Fruit fly (Drosophila melanogaster): ENCODE results near the gene Scsalpha1.

Gene Scsalpha1

DNA sequence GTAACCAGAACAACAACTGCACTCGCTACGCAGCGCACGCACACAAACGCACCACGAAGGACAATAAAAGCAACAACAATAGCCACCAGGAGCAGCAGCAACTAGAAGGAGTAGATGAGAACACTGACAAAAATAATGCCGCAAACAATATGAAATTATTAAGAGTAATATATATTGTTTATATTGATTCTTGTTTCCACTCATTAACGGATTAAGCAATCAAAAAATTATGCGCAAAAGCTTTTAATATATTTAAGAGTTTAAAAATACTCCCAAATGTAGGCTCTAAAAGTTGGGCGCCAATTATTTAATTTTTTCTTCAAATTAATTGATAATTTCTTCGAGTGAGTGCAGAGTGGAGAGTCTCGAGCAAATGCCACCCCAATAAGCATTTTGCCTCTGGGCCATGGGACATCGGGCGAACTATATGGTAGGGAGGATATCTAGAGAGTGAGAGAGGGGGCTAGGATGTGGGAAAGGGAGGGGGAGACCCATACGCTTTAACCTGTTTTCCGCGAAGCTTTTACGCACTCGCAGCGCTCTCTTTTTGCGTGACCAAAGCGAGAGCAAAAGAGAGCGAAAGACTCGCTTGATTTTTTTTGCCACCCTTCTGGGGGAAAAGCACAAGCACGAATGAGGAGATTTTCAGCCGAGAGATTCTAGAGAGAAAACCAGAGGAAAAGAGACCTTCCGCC lies 10.9 kb downstream of the Scsalpha1 start, which contains the start of gene Rdh (continued):
- peak; percentile 63 for TF ChIP-seq esn (GFP tag; optimal IDR thresholded peaks at IDR 0.05)
- TF ChIP-seq Ets21C (GFP tag; optimal IDR thresholded peaks at IDR 0.05): no peak
- TF ChIP-seq Lpt (GFP tag; optimal IDR thresholded peaks at IDR 0.05): no peak
- no peak for TF ChIP-seq CG7368 (GFP tag; optimal IDR thresholded peaks at IDR 0.05)
- peak; percentile 85 for TF ChIP-seq Eip78C (GFP tag)
- TF ChIP-seq Sox102F (GFP tag; optimal IDR thresholded peaks at IDR 0.05): peak; percentile 20
- no peak for TF ChIP-seq Eip75B (GFP tag; optimal IDR thresholded peaks at IDR 0.05)
- TF ChIP-seq cyc (GFP tag; optimal IDR thresholded peaks at IDR 0.05): peak; percentile 32
- TF ChIP-seq CG8319 (GFP tag; optimal IDR thresholded peaks at IDR 0.05): no peak

DNA sequence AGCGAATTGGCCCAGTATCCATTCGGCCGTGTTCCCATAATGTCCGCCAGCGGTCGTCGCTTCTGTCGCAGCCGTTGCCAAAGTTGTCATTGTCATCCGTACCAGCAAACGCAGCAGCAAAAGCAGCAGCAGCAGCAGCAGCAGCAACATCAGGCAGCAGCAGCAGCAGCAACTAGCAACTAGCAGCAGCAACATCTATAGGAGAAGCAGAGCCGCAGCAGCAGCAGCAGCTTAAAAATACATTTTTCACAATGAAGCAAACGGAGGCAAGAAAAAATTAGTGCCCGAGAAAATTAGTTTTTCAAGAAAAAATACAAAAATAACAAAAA lies 11.4 kb downstream of the Scsalpha1 start:
- TF ChIP-seq Eip93F (GFP tag; optimal IDR thresholded peaks at IDR 0.05) (no peak), CG10631 (GFP tag; optimal IDR thresholded peaks at IDR 0.05) (no peak), CG11762 (GFP tag; optimal IDR thresholded peaks at IDR 0.05; ENCODE audit: insufficient read depth) (no peak), CG8119 (GFP tag; IDR thresholded peaks at IDR 0.05) (no peak), Lpt (GFP tag; optimal IDR thresholded peaks at IDR 0.05) (no peak), salr (GFP tag; optimal IDR thresholded peaks at IDR 0.05) (no peak), CG34406 (GFP tag; optimal IDR thresholded peaks at IDR 0.05) (no peak)

DNA sequence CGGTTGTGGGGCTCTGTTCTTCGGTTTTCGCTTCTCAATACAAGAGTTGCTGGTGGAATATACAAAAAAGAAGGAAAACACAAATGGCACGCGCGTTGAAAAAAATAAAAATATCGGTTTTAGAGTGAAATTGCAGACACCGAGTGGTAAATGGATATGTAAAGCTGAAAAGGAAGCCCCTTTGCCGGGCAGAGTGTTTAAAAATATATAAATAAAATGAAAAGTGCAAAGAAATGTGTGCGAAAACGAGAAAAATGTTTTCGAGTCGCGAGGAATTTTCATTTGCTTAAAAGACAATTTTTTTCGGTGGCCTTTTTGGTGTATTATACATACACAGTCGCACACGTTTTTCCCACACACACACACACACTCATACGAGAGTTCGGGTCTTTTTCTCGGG lies 11.9 kb downstream of the Scsalpha1 start:
- TF ChIP-seq Eip78C (GFP tag): peak; percentile 54
- peak; percentile 16 for TF ChIP-seq CG6276 (GFP tag; optimal IDR thresholded peaks at IDR 0.05)
- no peak for TF ChIP-seq Hr4 (GFP tag; optimal IDR thresholded peaks at IDR 0.05)

DNA sequence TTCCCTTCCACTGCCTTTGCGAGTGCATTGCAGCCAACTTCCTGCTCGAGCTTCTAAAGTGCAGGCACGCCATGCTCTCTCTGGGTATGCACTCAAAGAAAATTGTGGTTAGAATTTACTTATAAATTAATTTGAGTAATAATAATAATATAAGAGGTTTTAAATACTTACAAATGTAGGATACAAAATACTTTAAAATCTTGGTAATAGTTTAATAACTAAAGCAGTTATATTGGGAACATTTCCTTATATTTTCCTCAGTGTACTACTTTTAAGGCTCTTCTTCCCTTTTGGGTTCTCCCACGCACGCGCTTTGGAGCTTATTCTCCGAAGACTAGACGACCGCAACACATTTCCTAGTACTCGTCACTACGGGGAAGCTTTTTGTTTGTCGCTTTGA lies 12.5 kb downstream of the Scsalpha1 start:
- no peak for TF ChIP-seq CG11902 (GFP tag; optimal IDR thresholded peaks at IDR 0.05)
- TF ChIP-seq CG6792 (GFP tag; optimal IDR thresholded peaks at IDR 0.05): peak; percentile 54
- no peak for TF ChIP-seq Eip75B (GFP tag; optimal IDR thresholded peaks at IDR 0.05)
- peak; percentile 55 for TF ChIP-seq CG11294 (GFP tag; IDR thresholded peaks at IDR 0.05)
- TF ChIP-seq Hr38 (GFP tag; optimal IDR thresholded peaks at IDR 0.05): no peak
- no peak for TF ChIP-seq Lpt (GFP tag; optimal IDR thresholded peaks at IDR 0.05)
- TF ChIP-seq topi (GFP tag; optimal IDR thresholded peaks at IDR 0.05): no peak
- no peak for TF ChIP-seq fd85E (GFP tag; optimal IDR thresholded peaks at IDR 0.05)
- no peak for TF ChIP-seq fkh (GFP tag; optimal IDR thresholded peaks at IDR 0.05)
- no peak for TF ChIP-seq dac (GFP tag; optimal IDR thresholded peaks at IDR 0.05)
- no peak for TF ChIP-seq CG3919 (GFP tag; optimal IDR thresholded peaks at IDR 0.05)
- no peak for TF ChIP-seq CG9139 (GFP tag; optimal IDR thresholded peaks at IDR 0.05)
- TF ChIP-seq CG10631 (GFP tag; optimal IDR thresholded peaks at IDR 0.05): no peak
- TF ChIP-seq Sox102F (GFP tag; optimal IDR thresholded peaks at IDR 0.05): peak; percentile 46
- no peak for TF ChIP-seq net (GFP tag; optimal IDR thresholded peaks at IDR 0.05)
- no peak for TF ChIP-seq Hr39 (GFP tag; optimal IDR thresholded peaks at IDR 0.05)
- no peak for TF ChIP-seq Eip93F (GFP tag; optimal IDR thresholded peaks at IDR 0.05)
- peak; percentile 72 for TF ChIP-seq CG3032 (tag; optimal IDR thresholded peaks at IDR 0.05)
- peak; percentile 68 for TF ChIP-seq Gug (GFP tag; IDR thresholded peaks at IDR 0.05)
- TF ChIP-seq CG7368 (GFP tag; optimal IDR thresholded peaks at IDR 0.05): peak; percentile 46
- TF ChIP-seq esn (GFP tag; optimal IDR thresholded peaks at IDR 0.05): no peak
- peak; percentile 89 for TF ChIP-seq CG8119 (GFP tag; IDR thresholded peaks at IDR 0.05)
- TF ChIP-seq Hr4 (GFP tag; optimal IDR thresholded peaks at IDR 0.05): no peak
- no peak for TF ChIP-seq OdsH (GFP tag; optimal IDR thresholded peaks at IDR 0.05)
- no peak for TF ChIP-seq spab (GFP tag; optimal IDR thresholded peaks at IDR 0.05)
- TF ChIP-seq lz (GFP tag; optimal IDR thresholded peaks at IDR 0.05): no peak
- TF ChIP-seq cyc (GFP tag; optimal IDR thresholded peaks at IDR 0.05): no peak
- TF ChIP-seq CG11762 (GFP tag; optimal IDR thresholded peaks at IDR 0.05; ENCODE audit: insufficient read depth): peak; percentile 26
- no peak for TF ChIP-seq ss (GFP tag; optimal IDR thresholded peaks at IDR 0.05)
- TF ChIP-seq Eip78C (GFP tag): no peak
- TF ChIP-seq CG1621 (tag; optimal IDR thresholded peaks at IDR 0.05): no peak
- no peak for TF ChIP-seq CG32006 (GFP tag; optimal IDR thresholded peaks at IDR 0.05)
- no peak for TF ChIP-seq CG10669 (GFP tag; optimal IDR thresholded peaks at IDR 0.05)
- no peak for TF ChIP-seq CG6854 (GFP tag; optimal IDR thresholded peaks at IDR 0.05)
- no peak for TF ChIP-seq CG34406 (GFP tag; optimal IDR thresholded peaks at IDR 0.05)
- peak; percentile 18 for TF ChIP-seq CG16779 (tag; optimal IDR thresholded peaks at IDR 0.05)
- peak; percentile 45 for TF ChIP-seq fd59A (GFP tag; optimal IDR thresholded peaks at IDR 0.05)
- no peak for TF ChIP-seq achi (GFP tag; optimal IDR thresholded peaks at IDR 0.05)
- peak; percentile 22 for TF ChIP-seq Blimp-1 (GFP tag; optimal IDR thresholded peaks at IDR 0.05)
- TF ChIP-seq svp (GFP tag): no peak
